Worm (Caenorhabditis elegans) whole organism, L4 larva: ENCODE measurements around the gene mtx-2.

Experiments used
- aly-2 ChIP-seq: sonication (generic microtip); optimal IDR thresholded peaks from 2 replicates; lab custom pipeline; 2018; ENCODE audit warnings: missing biosample characterization, missing genetic modification characterization
- ces-1 ChIP-seq: fragments of 150-350 bp; sonication (generic microtip); optimal IDR thresholded peaks from 4 replicates; lab custom pipeline; 2014; ENCODE audit warnings: missing biosample characterization, missing genetic modification reagents, missing genetic modification characterization
- lin-1 ChIP-seq: fragments of 200-800 bp; sonication (Bioruptor generic); IDR thresholded peaks from 2 replicates; pipeline ENCODE4 v1.3.6; 2022; ENCODE audit warnings: missing genetic modification reagents, missing genetic modification characterization, missing compliant biosample characterization
- lin-15B ChIP-seq: fragments of 150-350 bp; sonication (generic microtip); optimal IDR thresholded peaks from 3 replicates; lab custom pipeline; 2014; ENCODE audit warnings: missing biosample characterization, missing genetic modification characterization
- lin-38 ChIP-seq: fragments of 200-800 bp; sonication (Bioruptor generic); IDR thresholded peaks from 2 replicates; pipeline ENCODE4 v1.3.6; 2022; ENCODE audit warnings: missing genetic modification reagents, missing genetic modification characterization, missing compliant biosample characterization
- spr-3 ChIP-seq: fragments of 200-800 bp; sonication (Bioruptor generic); optimal IDR thresholded peaks from 2 replicates; lab custom pipeline; 2018; ENCODE audit warnings: mild to moderate bottlenecking, missing genetic modification characterization, missing compliant biosample characterization
- unc-62 ChIP-seq, 3 experiments: fragments of 150-350 bp in 1 of 3; sonication (generic microtip); optimal IDR thresholded peaks in 2 of 3; peaks in 1 of 3; 1 replicate in 1 of 3; 2 replicates in 2 of 3; lab custom pipeline; 2014 to 2017; ENCODE audit warnings: missing biosample characterization in 3 of 3, missing genetic modification characterization in 3 of 3, missing genetic modification reagents in 3 of 3, missing genotype in 1 of 3

DNA sequence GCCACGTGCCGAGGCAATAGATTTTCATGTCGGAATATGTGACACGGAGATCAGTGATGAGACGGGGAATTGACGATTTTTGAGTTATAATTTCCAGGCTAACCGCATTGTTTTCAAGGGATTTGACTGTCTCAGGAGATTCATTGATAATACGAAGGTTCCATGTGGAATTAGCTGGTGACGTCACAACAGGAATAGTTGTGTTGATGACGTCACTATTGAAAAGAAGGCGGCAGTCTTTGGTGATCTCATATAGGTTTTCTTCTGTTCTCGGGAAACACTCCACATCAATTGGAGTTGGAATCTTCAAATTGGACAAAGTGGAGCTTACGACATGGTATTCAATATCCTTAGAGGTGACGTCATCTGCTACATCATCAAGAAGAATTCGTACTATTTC, 20.2 kb downstream of the mtx-2 start:
- no peak for TF ChIP-seq ces-1 (GFP tag; lab: Kevin White, UChicago)
- TF ChIP-seq spr-3 = no peak
- TF ChIP-seq lin-1 = no peak
- no peak for TF ChIP-seq lin-38 (GFP tag; lab: Robert Waterston, UW)
- TF ChIP-seq unc-62 (GFP tag; optimal IDR thresholded peaks at IDR 0.05 in 1 of 2; lab: Kevin White, UChicago) = no peak
- TF ChIP-seq unc-62 (tag; optimal IDR thresholded peaks at IDR 0.05; lab: Kevin White, UChicago) = no peak
- TF ChIP-seq aly-2 = no peak
- no peak for TF ChIP-seq lin-15B
